Fruit fly (Drosophila melanogaster): ENCODE measurements around the gene dyw.

DNA sequence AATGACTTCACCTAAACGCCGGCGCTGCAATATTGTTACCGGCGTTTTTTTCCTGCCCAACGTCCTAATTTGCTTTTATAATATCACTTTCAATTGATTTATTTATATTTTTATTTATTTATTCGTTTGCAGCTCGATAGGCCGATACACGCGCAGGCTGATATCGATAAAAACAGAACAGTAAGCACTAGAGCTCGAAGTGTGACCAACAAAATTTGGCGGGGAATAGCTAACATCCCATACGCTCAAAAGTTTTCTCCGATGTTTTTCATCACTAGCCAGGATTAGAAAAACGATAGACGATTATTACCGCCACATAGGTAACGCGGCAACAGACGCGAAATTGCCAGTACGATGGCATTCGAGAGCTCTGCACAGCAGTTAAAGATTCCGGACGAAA, 20.1 kb upstream of the dyw start, which contains the start of the genes CG2685 and CG2694:
- TF ChIP-seq CG8478 (optimal IDR thresholded peaks at IDR 0.05) = no peak
- no peak for TF ChIP-seq CTCF (optimal IDR thresholded peaks at IDR 0.05)
